Fruit fly (Drosophila melanogaster) whole organism, pupa: ENCODE data around the gene CG32679.
A peak's percentile ranks its signal among the peaks of the same experiment; 100 is the strongest.

ENCODE experiments used
- CG10348 ChIP-seq: fragments of 200-800 bp; sonication (Bioruptor generic); IDR thresholded peaks from 2 replicates; pipeline ENCODE4 v1.3.6; 2022; ENCODE audit warnings: missing biosample characterization, missing genetic modification characterization
- CG12605 ChIP-seq: fragments of 200-800 bp; sonication (Bioruptor generic); IDR thresholded peaks from 2 replicates; pipeline ENCODE4 v1.3.6; 2022; ENCODE audit warnings: missing biosample characterization, missing genetic modification characterization
- CG13204 ChIP-seq: fragments of 200-800 bp; sonication (Bioruptor generic); optimal IDR thresholded peaks from 2 replicates; lab custom pipeline; 2018; ENCODE audit warnings: missing biosample characterization, mild to moderate bottlenecking, missing genetic modification characterization, moderate library complexity
- CG14655 ChIP-seq: fragments of 200-800 bp; sonication (Bioruptor generic); optimal IDR thresholded peaks from 3 replicates; lab custom pipeline; 2017; ENCODE audit warnings: mild to moderate bottlenecking, missing biosample characterization, missing genetic modification reagents, missing genetic modification characterization
- CG15710 ChIP-seq: fragments of 200-800 bp; sonication (Bioruptor generic); optimal IDR thresholded peaks from 2 replicates; lab custom pipeline; 2018; ENCODE audit warnings: missing biosample characterization, mild to moderate bottlenecking, missing genetic modification characterization, moderate library complexity
- CG17806 ChIP-seq: fragments of 200-800 bp; sonication (Bioruptor generic); optimal IDR thresholded peaks from 2 replicates; lab custom pipeline; 2018; ENCODE audit warnings: missing biosample characterization, mild to moderate bottlenecking, missing genetic modification characterization, moderate library complexity
- CG32121 ChIP-seq: fragments of 200-800 bp; sonication (Bioruptor generic); IDR thresholded peaks from 2 replicates; pipeline ENCODE4 v1.3.6; 2022; ENCODE audit warnings: missing biosample characterization, missing genetic modification characterization
- CG34367 ChIP-seq: fragments of 200-800 bp; sonication (Bioruptor generic); optimal IDR thresholded peaks from 2 replicates; lab custom pipeline; 2018; ENCODE audit warnings: missing biosample characterization, mild to moderate bottlenecking, missing genetic modification characterization
- CG4496 ChIP-seq: fragments of 200-800 bp; sonication (Bioruptor generic); IDR thresholded peaks from 3 replicates; pipeline ENCODE4 v1.3.6; 2022; ENCODE audit warnings: missing biosample characterization, missing genetic modification characterization
- CG8159 ChIP-seq: fragments of 200-800 bp; sonication (Bioruptor generic); optimal IDR thresholded peaks from 3 replicates; lab custom pipeline; 2018; ENCODE audit warnings: missing biosample characterization, mild to moderate bottlenecking, missing genetic modification characterization, moderate library complexity
- CG8301 ChIP-seq: fragments of 200-800 bp; sonication (Bioruptor generic); optimal IDR thresholded peaks from 2 replicates; lab custom pipeline; 2018; ENCODE audit warnings: missing biosample characterization, mild to moderate bottlenecking, missing genetic modification characterization
- CG9948 ChIP-seq: fragments of 200-800 bp; sonication (Bioruptor generic); optimal IDR thresholded peaks from 2 replicates; lab custom pipeline; 2018; ENCODE audit warnings: missing biosample characterization, mild to moderate bottlenecking, missing genetic modification characterization, moderate library complexity
- D1 ChIP-seq: fragments of 200-800 bp; sonication (Bioruptor generic); optimal IDR thresholded peaks from 2 replicates; lab custom pipeline; 2018; ENCODE audit warnings: missing biosample characterization, mild to moderate bottlenecking, missing genetic modification characterization, moderate library complexity
- EcR ChIP-seq: fragments of 200-800 bp; sonication (Bioruptor generic); optimal IDR thresholded peaks from 3 replicates; lab custom pipeline; 2019; ENCODE audit warnings: missing biosample characterization, missing genetic modification characterization, mild to moderate bottlenecking, moderate library complexity, missing genetic modification reagents
- Ets98B ChIP-seq: fragments of 200-800 bp; sonication (Bioruptor generic); IDR thresholded peaks from 2 replicates; pipeline ENCODE4 v1.3.6; 2022; ENCODE audit warnings: missing biosample characterization, missing genetic modification characterization
- Pif1A ChIP-seq: fragments of 200-800 bp; sonication (Bioruptor generic); optimal IDR thresholded peaks from 3 replicates; lab custom pipeline; 2016; ENCODE audit warnings: missing biosample characterization, missing genetic modification characterization
- Pif1B ChIP-seq: fragments of 200-800 bp; sonication (Bioruptor generic); optimal IDR thresholded peaks from 3 replicates; lab custom pipeline; 2016; ENCODE audit warnings: missing biosample characterization, missing genetic modification characterization
- Snoo ChIP-seq: fragments of 200-800 bp; sonication (Bioruptor generic); optimal IDR thresholded peaks from 3 replicates; lab custom pipeline; 2017; ENCODE audit warnings: missing biosample characterization, mild to moderate bottlenecking, missing genetic modification characterization, inconsistent platforms
- fd96Ca ChIP-seq: fragments of 200-800 bp; sonication (Bioruptor generic); IDR thresholded peaks from 3 replicates; pipeline ENCODE4 v1.3.6; 2022; ENCODE audit warnings: missing biosample characterization, missing genetic modification characterization
- gl ChIP-seq: fragments of 200-800 bp; sonication (Bioruptor generic); optimal IDR thresholded peaks from 2 replicates; lab custom pipeline; 2018; ENCODE audit warnings: missing biosample characterization, mild to moderate bottlenecking, missing genetic modification characterization
- rn ChIP-seq: fragments of 200-800 bp; sonication (Bioruptor generic); IDR thresholded peaks from 2 replicates; pipeline ENCODE4 v1.3.6; 2022; ENCODE audit warnings: missing biosample characterization, missing genetic modification characterization

The CG32679 gene

dm6 chrX:10325567-10326345 is 41.5 kb downstream of the CG32679 start, which contains the start of gene alpha-Man-Ia:
alpha-Man-Ia (minus strand) TSS chrX:10325958.
- 0 out of 3 replicates have a peak, but pooled peaks have one; percentile 25 for TF ChIP-seq CG4496 (GFP tag; lab: Robert Waterston, UW)
- TF ChIP-seq Pif1A, result no peak

- TF ChIP-seq Ets98B (GFP tag; lab: Robert Waterston, UW) (no peak), Snoo (peak; percentile 56), CG9948 (peak; percentile 22), Pif1A (peak; percentile 20), CG4496 (GFP tag; lab: Robert Waterston, UW) (no peak; the same call in 2 of the 3 replicates), CG14655 (peak; percentile 65), CG8159 (peak; percentile 41), EcR (GFP tag; lab: Kevin White, UChicago) (no peak), CG15710 (tag; lab: Kevin White, UChicago) (peak; percentile 20), CG32121 (GFP tag; lab: Robert Waterston, UW) (no peak), gl (tag; lab: Kevin White, UChicago) (no peak), CG10348 (GFP tag; lab: Robert Waterston, UW) (no peak), rn (no peak), CG8301 (tag; lab: Kevin White, UChicago) (peak; percentile 40)
Observed at dm6 chrX:10324836-10325566, 42.3 kb downstream of the CG32679 start.

dm6 chrX:10322292-10322691 is 45.0 kb downstream of the CG32679 start:
- TF ChIP-seq CG15710 (tag; lab: Kevin White, UChicago) (no peak), CG13204 (no peak), D1 (no peak), CG8301 (tag; lab: Kevin White, UChicago) (no peak), Ets98B (GFP tag; lab: Robert Waterston, UW) (no peak), CG34367 (tag; lab: Kevin White, UChicago) (no peak)
- TF ChIP-seq, all 21 proteins: peak for 0

- TF ChIP-seq CG17806 (tag; lab: Kevin White, UChicago) (no peak), Ets98B (GFP tag; lab: Robert Waterston, UW) (no peak), D1 (no peak), CG4496 (GFP tag; lab: Robert Waterston, UW) (no peak), CG34367 (tag; lab: Kevin White, UChicago) (no peak), CG8159 (no peak), CG9948 (no peak), CG32121 (GFP tag; lab: Robert Waterston, UW) (no peak), fd96Ca (GFP tag; lab: Robert Waterston, UW) (no peak), Pif1B (no peak), CG8301 (tag; lab: Kevin White, UChicago) (no peak), CG10348 (GFP tag; lab: Robert Waterston, UW) (no peak), gl (tag; lab: Kevin White, UChicago) (no peak), Snoo (no peak), CG12605 (GFP tag; lab: Robert Waterston, UW) (no peak), EcR (GFP tag; lab: Kevin White, UChicago) (no peak), Pif1A (no peak), CG13204 (no peak)
Observed at dm6 chrX:10320425-10320978, 46.8 kb downstream of the CG32679 start.

- TF ChIP-seq CG8159, result peak; percentile 16
- TF ChIP-seq fd96Ca (GFP tag; lab: Robert Waterston, UW), result no peak
- TF ChIP-seq Pif1A, result peak; percentile 13
- peak; percentile 30; the same call in 1 of the 2 replicates for TF ChIP-seq CG32121 (GFP tag; lab: Robert Waterston, UW)
- no peak for TF ChIP-seq D1
- no peak for TF ChIP-seq gl (tag; lab: Kevin White, UChicago)
- TF ChIP-seq CG14655, result peak; percentile 10
Observed at dm6 chrX:10318962-10319571, 48.2 kb downstream of the CG32679 start.

dm6 chrX:10318416-10318961 is 48.8 kb downstream of the CG32679 start:
- TF ChIP-seq rn (no peak), CG8159 (no peak), Pif1B (peak; percentile 28), CG9948 (no peak), CG13204 (peak; percentile 13)
